Fruit fly (Drosophila melanogaster) S2 (cell line): Measurements from ENCODE around the gene CG32573.

ENCODE experiments used
- CG8478 ChIP-seq: fragments of >200 bp; optimal IDR thresholded peaks from 2 replicates; lab custom pipeline; 2018
- CTCF ChIP-seq, 2 experiments: fragments of >200 bp; optimal IDR thresholded peaks; 2 replicates each; lab custom pipeline; 2018

CG32573 gene

DNA sequence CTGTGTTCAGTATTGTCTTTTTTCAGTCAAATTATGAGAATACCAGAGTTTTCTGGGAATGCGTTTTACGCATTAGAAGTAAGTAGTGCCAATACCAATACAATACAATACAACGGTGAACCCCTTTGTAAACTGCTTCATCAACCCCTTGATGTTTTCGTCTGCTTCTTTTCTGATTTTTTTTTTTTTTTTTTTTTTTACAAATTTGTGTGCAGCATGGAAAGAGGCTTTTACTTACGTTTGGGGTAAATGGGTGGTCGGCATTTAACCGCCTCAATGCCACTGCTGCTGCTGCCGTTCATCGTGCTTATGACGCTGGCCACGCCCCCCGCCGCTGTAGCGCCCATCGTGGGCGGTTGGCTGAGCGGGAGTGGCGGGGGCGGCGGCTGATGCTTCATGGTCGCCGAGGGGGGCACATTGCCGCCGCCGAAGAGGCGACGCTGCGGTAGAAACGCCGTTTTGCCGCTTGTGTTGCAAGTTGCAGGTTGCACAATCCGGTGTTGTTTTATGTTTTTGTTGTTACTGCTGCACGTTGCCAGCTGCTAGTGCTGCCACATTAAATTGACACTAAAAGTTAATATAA lies 42.7 kb downstream of the CG32573 start:
- TF ChIP-seq CTCF (optimal IDR thresholded peaks at IDR 0.05; lab: Kevin White, UChicago) (no peak), CG8478 (lab: Kevin White, UChicago) (no peak)

DNA sequence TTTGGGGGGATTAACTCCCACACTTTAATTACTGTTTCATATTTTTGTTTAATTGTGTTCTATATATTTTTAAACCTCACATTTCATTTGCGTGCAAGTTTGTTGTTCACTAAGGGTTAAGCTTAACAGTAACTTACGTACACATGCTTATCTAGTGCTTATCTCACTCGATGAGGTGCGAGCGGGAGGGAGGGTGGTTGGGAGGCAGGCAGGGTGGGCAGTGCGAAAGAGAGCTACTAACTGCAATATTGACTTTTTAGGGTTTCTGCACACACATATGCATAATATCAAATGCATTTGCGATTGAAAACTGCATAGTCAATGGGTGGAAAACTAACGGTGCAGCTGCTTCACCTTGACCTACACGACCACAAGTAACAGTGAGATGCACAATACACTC lies 43.3 kb downstream of the CG32573 start:
- TF ChIP-seq CG8478 (lab: Kevin White, UChicago) = no peak
- TF ChIP-seq CTCF (optimal IDR thresholded peaks at IDR 0.05; lab: Kevin White, UChicago) = no peak

dm6 chrX:16694959-16695358 lies 43.8 kb downstream of the CG32573 start, which contains the start of gene Septin4:
TSS of gene Septin4 (minus strand) at chrX:16695173.
- TF ChIP-seq CG8478 (lab: Kevin White, UChicago) = no peak
- no peak for TF ChIP-seq CTCF (optimal IDR thresholded peaks at IDR 0.05; lab: Kevin White, UChicago)

dm6 chrX:16695658-16696181 lies 44.5 kb downstream of the CG32573 start, which contains the start of gene CG4678:
TSS of gene CG4678 (plus strand) at chrX:16696131.
- TF ChIP-seq CTCF (optimal IDR thresholded peaks at IDR 0.05; lab: Kevin White, UChicago) (peak in 1 of 2 experiments; percentile 23), CG8478 (lab: Kevin White, UChicago) (no peak)

DNA sequence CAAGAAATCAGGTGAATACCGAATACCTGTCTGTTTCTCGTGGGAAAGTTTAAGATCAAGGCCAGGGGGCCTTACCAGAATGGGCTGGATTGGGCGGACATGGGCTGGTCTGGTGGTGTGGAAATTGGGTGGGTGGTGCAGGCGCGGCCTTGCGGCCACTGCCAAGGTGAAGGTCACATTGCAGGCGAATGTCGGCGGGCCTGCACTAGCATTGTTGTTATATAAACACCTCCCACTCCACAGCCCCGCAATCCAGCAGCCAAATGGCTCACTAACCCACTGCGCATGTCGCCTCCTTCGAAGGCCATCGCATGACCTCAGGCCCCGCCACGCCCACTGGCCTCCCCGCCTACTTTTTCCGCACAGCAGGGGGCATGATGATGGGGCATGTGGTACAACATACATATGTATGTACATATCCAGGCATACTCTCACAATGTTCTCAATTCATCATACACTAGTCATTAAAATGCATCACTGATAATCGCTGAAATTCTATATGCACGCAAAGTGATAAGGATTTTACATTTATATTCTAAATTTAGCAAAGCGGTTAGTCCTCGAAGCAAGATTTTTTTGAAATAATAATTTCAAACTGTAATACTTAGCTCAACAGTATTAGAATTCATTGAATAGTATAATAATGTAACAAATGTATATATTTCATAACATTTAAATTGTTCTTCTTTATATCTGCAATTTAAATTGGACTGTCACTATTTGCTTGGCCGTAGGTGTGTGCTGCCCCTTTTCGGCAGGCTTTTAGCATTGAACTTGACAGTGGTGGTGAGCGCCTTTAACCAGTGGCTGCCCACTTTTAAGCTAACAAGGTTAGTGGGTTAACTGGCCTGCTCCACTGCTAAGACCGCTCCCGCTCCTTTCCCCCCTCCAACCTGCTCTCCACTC lies 45.7 kb downstream of the CG32573 start:
- TF ChIP-seq CTCF (optimal IDR thresholded peaks at IDR 0.05; lab: Kevin White, UChicago) (no peak), CG8478 (lab: Kevin White, UChicago) (no peak)

dm6 chrX:16697882-16698571 lies 46.9 kb downstream of the CG32573 start:
- TF ChIP-seq CTCF (optimal IDR thresholded peaks at IDR 0.05; lab: Kevin White, UChicago) (no peak), CG8478 (lab: Kevin White, UChicago) (no peak)

DNA sequence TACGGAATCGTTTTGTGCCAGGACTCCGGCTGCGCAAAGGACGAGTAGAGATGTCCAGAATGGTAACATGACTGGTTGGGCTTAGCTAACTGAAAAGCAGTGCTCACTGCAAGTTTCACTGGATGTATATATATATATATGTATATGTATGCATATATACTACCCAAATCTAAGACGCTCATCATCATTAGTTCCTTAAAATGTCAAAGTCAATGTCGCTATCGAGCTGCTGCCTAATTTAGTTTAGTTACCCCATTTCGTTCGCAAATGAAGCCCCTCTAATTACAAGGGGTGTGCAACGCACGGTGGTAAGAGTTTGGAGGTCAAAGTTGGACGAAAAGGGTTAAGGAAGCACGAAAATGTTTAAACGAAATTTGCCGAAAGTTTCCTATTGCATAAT lies 48.9 kb downstream of the CG32573 start, which contains the start of gene CG9676:
Gene CG9676 (minus strand): TSS at position 101 of the 400 bp plus-strand sequence.
- no peak for TF ChIP-seq CTCF (optimal IDR thresholded peaks at IDR 0.05; lab: Kevin White, UChicago)
- no peak for TF ChIP-seq CG8478 (lab: Kevin White, UChicago)

DNA sequence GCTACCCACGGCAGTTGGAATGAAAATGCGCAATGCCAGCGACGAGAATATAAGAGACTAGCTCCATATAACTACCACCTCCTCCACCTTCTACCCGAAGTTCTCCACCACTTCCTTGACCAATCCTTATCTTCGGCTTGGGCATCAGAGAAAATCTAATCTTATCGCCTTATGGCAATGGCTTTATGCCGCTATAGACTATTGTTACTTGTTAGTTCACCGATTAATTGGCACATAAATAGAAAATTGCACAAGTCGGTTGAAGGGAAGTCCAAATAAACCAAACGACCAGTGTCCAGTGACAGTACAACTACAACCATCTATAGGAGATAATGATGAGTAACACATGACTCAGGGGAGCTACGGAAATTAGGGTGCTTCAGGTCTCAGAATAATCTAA lies 50.8 kb downstream of the CG32573 start, which contains the start of gene sphe:
Gene sphe (minus strand): TSS at position 32 of the 400 bp plus-strand sequence.
- TF ChIP-seq CG8478 (lab: Kevin White, UChicago) (no peak), CTCF (optimal IDR thresholded peaks at IDR 0.05; lab: Kevin White, UChicago) (no peak)
